Worm (Caenorhabditis elegans) whole organism, young adult: ENCODE measurements around the gene idpp-11.

ENCODE experiments used
- B0035.1 ChIP-seq: sonication (generic microtip); optimal IDR thresholded peaks from 2 replicates; lab custom pipeline; 2016; ENCODE audit warnings: missing genetic modification characterization, mild to moderate bottlenecking, missing compliant biosample characterization, missing genotype, missing genetic modification reagents
- B0261.1 ChIP-seq: sonication (generic microtip); optimal IDR thresholded peaks from 2 replicates; lab custom pipeline; 2016; ENCODE audit warnings: mild to moderate bottlenecking, missing genetic modification characterization, moderate library complexity, missing compliant biosample characterization
- F49E8.2 ChIP-seq: sonication (generic microtip); optimal IDR thresholded peaks from 3 replicates; lab custom pipeline; 2017; ENCODE audit warnings: missing genetic modification characterization, mild to moderate bottlenecking, missing compliant biosample characterization, antibody characterized with exemption, moderate library complexity; ENCODE audit not compliant: insufficient read depth
- F52B5.7 ChIP-seq: sonication (generic microtip); optimal IDR thresholded peaks from 2 replicates; lab custom pipeline; 2016; ENCODE audit warnings: mild to moderate bottlenecking, missing genetic modification characterization, missing compliant biosample characterization
- K12H6.12 ChIP-seq: fragments of 200-800 bp; sonication (Bioruptor generic); optimal IDR thresholded peaks from 2 replicates; lab custom pipeline; 2018; ENCODE audit warnings: mild to moderate bottlenecking, missing genetic modification characterization, missing compliant biosample characterization
- T07F8.4 ChIP-seq: sonication (generic microtip); optimal IDR thresholded peaks from 2 replicates; lab custom pipeline; 2016; ENCODE audit warnings: mild to moderate bottlenecking, missing genetic modification characterization, moderate library complexity, missing compliant biosample characterization
- Y95B8A.8 ChIP-seq: fragments of 200-800 bp; sonication (Bioruptor generic); IDR thresholded peaks from 2 replicates; pipeline ENCODE4 v1.3.6; 2022; ENCODE audit warnings: missing genetic modification reagents, missing genetic modification characterization, missing compliant biosample characterization
- ZK185.1 ChIP-seq: sonication (generic microtip); optimal IDR thresholded peaks from 2 replicates; lab custom pipeline; 2016; ENCODE audit warnings: mild to moderate bottlenecking, missing genetic modification characterization, missing compliant biosample characterization; ENCODE audit not compliant: poor library complexity, severe bottlenecking
- cebp-2 ChIP-seq: fragments of 200-800 bp; sonication (Bioruptor generic); IDR thresholded peaks from 2 replicates; pipeline ENCODE4 v1.3.6; 2022; ENCODE audit warnings: missing genetic modification characterization, missing compliant biosample characterization
- ceh-27 ChIP-seq: fragments of 200-800 bp; sonication (Bioruptor generic); optimal IDR thresholded peaks from 2 replicates; lab custom pipeline; 2018; ENCODE audit warnings: mild to moderate bottlenecking, missing genetic modification characterization, moderate library complexity, missing compliant biosample characterization
- ceh-58 ChIP-seq: fragments of 200-800 bp; sonication (Bioruptor generic); IDR thresholded peaks from 2 replicates; pipeline ENCODE4 v1.3.6; 2022; ENCODE audit warnings: missing genetic modification characterization, missing compliant biosample characterization
- ceh-79 ChIP-seq: sonication (generic microtip); optimal IDR thresholded peaks from 2 replicates; lab custom pipeline; 2017; ENCODE audit warnings: mild to moderate bottlenecking, missing genetic modification characterization, missing compliant biosample characterization
- die-1 ChIP-seq: sonication (generic microtip); optimal IDR thresholded peaks from 2 replicates; lab custom pipeline; 2016; ENCODE audit warnings: missing genotype, mild to moderate bottlenecking, missing genetic modification characterization, missing compliant biosample characterization
- efl-1 ChIP-seq: fragments of 150-350 bp; optimal IDR thresholded peaks from 2 replicates; lab custom pipeline; 2014; ENCODE audit warnings: missing biosample characterization, missing genetic modification reagents, missing genetic modification characterization
- hsf-1 ChIP-seq: fragments of 200-800 bp; sonication (Bioruptor generic); IDR thresholded peaks from 2 replicates; pipeline ENCODE4 v1.3.6; 2022; ENCODE audit warnings: missing genetic modification reagents, missing genetic modification characterization, missing compliant biosample characterization
- lag-1 ChIP-seq: fragments of 200-800 bp; sonication (Bioruptor generic); IDR thresholded peaks from 2 replicates; pipeline ENCODE4 v1.3.6; 2022; ENCODE audit warnings: missing genetic modification reagents, missing genetic modification characterization, missing compliant biosample characterization
- let-526 ChIP-seq: fragments of 200-800 bp; sonication (Bioruptor generic); IDR thresholded peaks from 2 replicates; pipeline ENCODE4 v1.3.6; 2022; ENCODE audit warnings: missing genetic modification reagents, missing genetic modification characterization, missing compliant biosample characterization
- lin-35 ChIP-seq, 3 experiments: fragments of 150-350 bp in 2 of 3; sonication (generic microtip) in 1 of 3; optimal IDR thresholded peaks; 2 replicates each; lab custom pipeline; 2014 to 2018; ENCODE audit warnings: missing biosample characterization in 3 of 3, missing genetic modification characterization in 3 of 3, missing genetic modification reagents in 3 of 3
- lin-40 ChIP-seq: sonication (generic microtip); optimal IDR thresholded peaks from 2 replicates; lab custom pipeline; 2016; ENCODE audit warnings: missing genetic modification characterization, mild to moderate bottlenecking, missing compliant biosample characterization, missing genotype, missing genetic modification reagents
- lin-54 ChIP-seq: fragments of 200-800 bp; sonication (Bioruptor generic); optimal IDR thresholded peaks from 2 replicates; lab custom pipeline; 2018; ENCODE audit warnings: mild to moderate bottlenecking, missing genetic modification characterization, missing compliant biosample characterization
- lir-1 ChIP-seq: fragments of 200-800 bp; sonication (Bioruptor generic); conservative IDR thresholded peaks from 2 replicates; pipeline ENCODE4 v1.3.6; 2022; ENCODE audit warnings: missing genetic modification reagents, missing genetic modification characterization, missing compliant biosample characterization
- madf-10 ChIP-seq: sonication (generic microtip); optimal IDR thresholded peaks from 2 replicates; lab custom pipeline; 2016; ENCODE audit warnings: mild to moderate bottlenecking, missing genetic modification characterization, missing compliant biosample characterization
- mel-28 ChIP-seq: sonication (generic microtip); optimal IDR thresholded peaks from 2 replicates; lab custom pipeline; 2016; ENCODE audit warnings: borderline replicate concordance, mild to moderate bottlenecking, missing genetic modification characterization, missing compliant biosample characterization
- mxl-1 ChIP-seq: sonication (generic microtip); optimal IDR thresholded peaks from 2 replicates; lab custom pipeline; 2016; ENCODE audit warnings: missing genetic modification characterization, missing compliant biosample characterization
- nhr-80 ChIP-seq: sonication (generic microtip); optimal IDR thresholded peaks from 2 replicates; lab custom pipeline; 2016; ENCODE audit warnings: missing genetic modification characterization, missing compliant biosample characterization
- rec-8 ChIP-seq, 2 experiments: sonication (generic microtip); optimal IDR thresholded peaks; 2 replicates each; lab custom pipeline; 2016; ENCODE audit warnings: mild to moderate bottlenecking in 2 of 2, missing genetic modification characterization in 2 of 2, missing genetic modification reagents in 2 of 2, missing genotype in 2 of 2, missing biosample characterization in 1 of 2, missing compliant biosample characterization in 1 of 2, moderate library complexity in 1 of 2
- tbp1 ChIP-seq: fragments of 200-800 bp; sonication (Bioruptor generic); optimal IDR thresholded peaks from 2 replicates; lab custom pipeline; 2018; ENCODE audit warnings: mild to moderate bottlenecking, missing genetic modification characterization, missing compliant biosample characterization
- unc-130 ChIP-seq: sonication (generic microtip); optimal IDR thresholded peaks from 2 replicates; lab custom pipeline; 2016; ENCODE audit warnings: missing genetic modification reagents, missing genetic modification characterization, missing compliant biosample characterization
- xnd-1 ChIP-seq: sonication (generic microtip); optimal IDR thresholded peaks from 2 replicates; lab custom pipeline; 2016; ENCODE audit warnings: missing genotype, missing genetic modification reagents, missing genetic modification characterization, missing compliant biosample characterization
- ztf-22 ChIP-seq: fragments of 200-800 bp; sonication (Bioruptor generic); optimal IDR thresholded peaks from 2 replicates; lab custom pipeline; 2018; ENCODE audit warnings: mild to moderate bottlenecking, missing genetic modification characterization, moderate library complexity, missing compliant biosample characterization

The idpp-11 gene

ce11 chrX:7798248-7799020, 43.9 kb upstream of the idpp-11 start, which contains the start of gene adm-4:
Gene adm-4, minus strand, starts transcription at chrX:7798298.
- TF ChIP-seq cebp-2 (GFP tag; lab: Robert Waterston, UW): no peak
- TF ChIP-seq efl-1 (GFP tag; lab: Kevin White, UChicago): no peak
- TF ChIP-seq K12H6.12 (tag; lab: Kevin White, UChicago): peak; percentile 37
- TF ChIP-seq lin-54 (GFP tag; lab: Kevin White, UChicago): no peak
- peak; percentile 15 for TF ChIP-seq lin-40 (tag; lab: Kevin White, UChicago)
- TF ChIP-seq tbp1 (GFP tag; lab: Kevin White, UChicago): no peak
- TF ChIP-seq ceh-79 (tag; lab: Kevin White, UChicago): no peak
- TF ChIP-seq F49E8.2 (tag; lab: Kevin White, UChicago): no peak
- TF ChIP-seq unc-130 (GFP tag; lab: Kevin White, UChicago): peak; percentile 27
- peak; percentile 71 for TF ChIP-seq ZK185.1
- no peak for TF ChIP-seq Y95B8A.8 (GFP tag; lab: Robert Waterston, UW)
- no peak for TF ChIP-seq ceh-27 (GFP tag; lab: Kevin White, UChicago)
- TF ChIP-seq hsf-1: no peak
- TF ChIP-seq mel-28 (tag; lab: Kevin White, UChicago): no peak
- TF ChIP-seq lag-1 (GFP tag; lab: Robert Waterston, UW): no peak
- no peak for TF ChIP-seq ceh-58 (GFP tag; lab: Robert Waterston, UW)
- TF ChIP-seq lir-1 (GFP tag; lab: Robert Waterston, UW): no peak
- TF ChIP-seq die-1: no peak
- TF ChIP-seq T07F8.4 (tag; lab: Kevin White, UChicago): no peak
- no peak for TF ChIP-seq F52B5.7 (tag; lab: Kevin White, UChicago)

- TF ChIP-seq nhr-80 (tag; lab: Kevin White, UChicago) (peak; percentile 34), efl-1 (GFP tag; lab: Kevin White, UChicago) (no peak)
Observed at ce11 chrX:7799680-7800079, 42.7 kb upstream of the idpp-11 start, which contains the start of gene gpx-7. Gene gpx-7, minus strand, starts transcription at chrX:7799780.

ce11 chrX:7800370-7800769, 42.0 kb upstream of the idpp-11 start:
- peak; percentile 15 for TF ChIP-seq nhr-80 (tag; lab: Kevin White, UChicago)
- no peak for TF ChIP-seq let-526 (GFP tag; lab: Robert Waterston, UW)

- no peak for TF ChIP-seq xnd-1 (tag; lab: Kevin White, UChicago)
- no peak for TF ChIP-seq B0261.1 (tag; lab: Kevin White, UChicago)
- TF ChIP-seq madf-10 (tag; lab: Kevin White, UChicago): no peak
- TF ChIP-seq mxl-1 (tag; lab: Kevin White, UChicago): no peak
- no peak for TF ChIP-seq rec-8 (tag; optimal IDR thresholded peaks at IDR 0.05; lab: Kevin White, UChicago)
- TF ChIP-seq cebp-2 (GFP tag; lab: Robert Waterston, UW): no peak
- TF ChIP-seq T07F8.4 (tag; lab: Kevin White, UChicago): no peak
- TF ChIP-seq ztf-22 (GFP tag; lab: Kevin White, UChicago): no peak
- no peak for TF ChIP-seq lin-35 (GFP tag; optimal IDR thresholded peaks at IDR 0.05; lab: Kevin White, UChicago)
- TF ChIP-seq B0035.1: no peak
Observed at ce11 chrX:7808388-7808787, 34.0 kb upstream of the idpp-11 start.
